Fruit fly (Drosophila melanogaster): ENCODE results near the gene lic.
A peak's percentile ranks its signal among the peaks of the same experiment; 100 is the strongest.

Gene lic

dm6 chrX:13127973-13128749, 37.2 kb downstream of the lic start (continued):
- no peak for TF ChIP-seq CG33557 (GFP tag; optimal IDR thresholded peaks at IDR 0.05)
- TF ChIP-seq CG7357 (GFP tag; IDR thresholded peaks at IDR 0.05) = no peak
- TF ChIP-seq tup (GFP tag; optimal IDR thresholded peaks at IDR 0.05) = no peak
- TF ChIP-seq Fer3 (tag; optimal IDR thresholded peaks at IDR 0.05) = no peak
- peak; percentile 22 for TF ChIP-seq stwl (tag; optimal IDR thresholded peaks at IDR 0.05)
- no peak for TF ChIP-seq CG4328 (GFP tag; optimal IDR thresholded peaks at IDR 0.05)
- no peak for TF ChIP-seq Deaf1 (tag; optimal IDR thresholded peaks at IDR 0.05)
- no peak for TF ChIP-seq CG32767 (GFP tag; IDR thresholded peaks at IDR 0.05)
- peak; percentile 2 for TF ChIP-seq CHES-1-like (GFP tag; optimal IDR thresholded peaks at IDR 0.05)
- TF ChIP-seq CG10431 (GFP tag; optimal IDR thresholded peaks at IDR 0.05) = no peak
- no peak for TF ChIP-seq Spps (tag; optimal IDR thresholded peaks at IDR 0.05)
- TF ChIP-seq sima (GFP tag; optimal IDR thresholded peaks at IDR 0.05) = no peak
- no peak for TF ChIP-seq Myb (GFP tag; optimal IDR thresholded peaks at IDR 0.05)
- TF ChIP-seq ftz-f1 (GFP tag; optimal IDR thresholded peaks at IDR 0.05) = no peak
- TF ChIP-seq Dad (GFP tag; optimal IDR thresholded peaks at IDR 0.05) = peak; percentile 4
- peak; percentile 36 for TF ChIP-seq dmrt99B (tag; optimal IDR thresholded peaks at IDR 0.05)
- TF ChIP-seq CG7556 (GFP tag; optimal IDR thresholded peaks at IDR 0.05) = no peak
- TF ChIP-seq Ets65A (GFP tag) = peak; percentile 87
- no peak for TF ChIP-seq CG11093 (GFP tag; IDR thresholded peaks at IDR 0.05)
- TF ChIP-seq abd-A (tag; optimal IDR thresholded peaks at IDR 0.05) = no peak
- TF ChIP-seq onecut (GFP tag; IDR thresholded peaks at IDR 0.05) = 0 out of 2 replicates have a peak, but pooled peaks have one; percentile 18
- TF ChIP-seq bbx (GFP tag; IDR thresholded peaks at IDR 0.05; ENCODE audit: partially characterized antibody) = no peak
- peak; percentile 28 for TF ChIP-seq CG3163 (GFP tag; optimal IDR thresholded peaks at IDR 0.05)
- TF ChIP-seq Nf-YC (tag; optimal IDR thresholded peaks at IDR 0.05) = no peak
- TF ChIP-seq Dek (tag; optimal IDR thresholded peaks at IDR 0.05) = no peak
- TF ChIP-seq jing (GFP tag; optimal IDR thresholded peaks at IDR 0.05) = no peak
- no peak for TF ChIP-seq CG1603 (tag; optimal IDR thresholded peaks at IDR 0.05)
- TF ChIP-seq Stat92E (GFP tag; optimal IDR thresholded peaks at IDR 0.05) = no peak
- no peak for TF ChIP-seq sc (optimal IDR thresholded peaks at IDR 0.05)
- TF ChIP-seq sc (GFP tag; optimal IDR thresholded peaks at IDR 0.05) = no peak
- peak; percentile 28 for TF ChIP-seq unpg (GFP tag; optimal IDR thresholded peaks at IDR 0.05)
- no peak for TF ChIP-seq CG14965 (GFP tag; optimal IDR thresholded peaks at IDR 0.05; ENCODE audit: borderline replicate concordance)
- no peak for TF ChIP-seq CG16815 (GFP tag; optimal IDR thresholded peaks at IDR 0.05)
- TF ChIP-seq CG16813 (GFP tag; IDR thresholded peaks at IDR 0.05; ENCODE audit: partially characterized antibody) = no peak
- no peak for TF ChIP-seq al (GFP tag; IDR thresholded peaks at IDR 0.05)
- TF ChIP-seq CG17361 (GFP tag; IDR thresholded peaks at IDR 0.05) = 0 out of 3 replicates have a peak, but pooled peaks have one; percentile 17
- TF ChIP-seq CG2202 (tag; optimal IDR thresholded peaks at IDR 0.05) = peak; percentile 32
- no peak for TF ChIP-seq nau (GFP tag; optimal IDR thresholded peaks at IDR 0.05)

- TF ChIP-seq CG12299 (tag; optimal IDR thresholded peaks at IDR 0.05) = no peak
- TF ChIP-seq CG7271 (tag; optimal IDR thresholded peaks at IDR 0.05) = peak; percentile 41
- TF ChIP-seq unpg (GFP tag; optimal IDR thresholded peaks at IDR 0.05) = peak; percentile 21
- TF ChIP-seq CG18764 (GFP tag; optimal IDR thresholded peaks at IDR 0.05) = no peak
- peak; percentile 6 for TF ChIP-seq gem (tag; optimal IDR thresholded peaks at IDR 0.05)
- TF ChIP-seq abd-A (tag; optimal IDR thresholded peaks at IDR 0.05) = peak; percentile 70
- peak; percentile 86 for TF ChIP-seq CG12659 (GFP tag; optimal IDR thresholded peaks at IDR 0.05)
- peak; percentile 50; the same call in 1 of the 2 replicates for TF ChIP-seq vvl (GFP tag; IDR thresholded peaks at IDR 0.05)
- TF ChIP-seq gro (GFP tag; optimal IDR thresholded peaks at IDR 0.05) = peak; percentile 35
- no peak for TF ChIP-seq unc-4 (GFP tag; IDR thresholded peaks at IDR 0.05; ENCODE audit: partially characterized antibody)
- TF ChIP-seq ase (GFP tag; IDR thresholded peaks at IDR 0.05) = no peak
- TF ChIP-seq NfI (GFP tag; optimal IDR thresholded peaks at IDR 0.05) = peak; percentile 27
- TF ChIP-seq CG11504 (tag; optimal IDR thresholded peaks at IDR 0.05) = peak; percentile 17
- TF ChIP-seq HLH4C (GFP tag; IDR thresholded peaks at IDR 0.05; ENCODE audit: partially characterized antibody) = no peak
Observed at dm6 chrX:13128750-13129152, 37.8 kb downstream of the lic start, which contains the start of the genes CG32638, CG15717 and MFS10. CG32638 (minus strand) TSS chrX:13128794. CG15717 (plus strand) TSS chrX:13128952. MFS10 (plus strand) TSS chrX:13129018.

Data from whole organism, embryonic.